Worm (Caenorhabditis elegans): ENCODE measurements around the gene swsn-4.
A peak's percentile ranks its signal among the peaks of the same experiment; 100 is the strongest.

The swsn-4 gene

DNA sequence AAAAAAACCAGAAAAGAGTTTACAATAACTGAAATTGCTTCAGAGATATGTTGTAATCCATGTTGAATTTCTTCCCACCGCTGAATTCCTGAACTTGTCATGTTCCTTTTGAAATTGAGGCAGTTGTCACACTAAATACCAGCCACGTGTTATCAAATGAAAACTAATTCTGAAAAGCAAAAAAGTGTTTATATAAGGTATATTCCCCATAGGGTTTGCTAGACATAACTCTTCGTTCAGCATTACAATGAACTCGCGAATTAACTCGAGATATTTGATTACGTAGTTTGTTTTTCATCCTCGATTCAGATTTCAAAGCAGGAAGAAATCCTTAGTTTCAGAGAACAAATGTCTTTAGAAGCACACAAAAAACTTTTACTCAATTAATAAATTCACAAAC lies 25.6 kb upstream of the swsn-4 start, which contains the start of gene str-3:
Gene str-3, minus strand, starts transcription at position 101 of the 400 bp plus-strand sequence.
- TF ChIP-seq lir-3 (tag; optimal IDR thresholded peaks at IDR 0.05; ENCODE audit: poor library complexity) (no peak), fos-1 (tag; optimal IDR thresholded peaks at IDR 0.05) (no peak), ama-1 (optimal IDR thresholded peaks at IDR 0.05) (no peak), blmp-1 (tag; optimal IDR thresholded peaks at IDR 0.05) (no peak), ces-1 (GFP tag; optimal IDR thresholded peaks at IDR 0.05) (no peak), mab-9 (GFP tag; IDR thresholded peaks at IDR 0.05) (no peak), unc-86 (tag; optimal IDR thresholded peaks at IDR 0.05) (no peak), sptf-1 (tag; optimal IDR thresholded peaks at IDR 0.05) (no peak), lin-13 (GFP tag; optimal IDR thresholded peaks at IDR 0.05) (no peak), mdl-1 (tag; optimal IDR thresholded peaks at IDR 0.05) (no peak), dpl-1 (GFP tag; optimal IDR thresholded peaks at IDR 0.05) (no peak), pax-3 (tag; optimal IDR thresholded peaks at IDR 0.05) (no peak), fkh-4 (tag; optimal IDR thresholded peaks at IDR 0.05; ENCODE audit: borderline replicate concordance) (no peak), lin-14 (GFP tag; optimal IDR thresholded peaks at IDR 0.05) (no peak), hlh-4 (tag; optimal IDR thresholded peaks at IDR 0.05) (no peak), nhr-77 (tag; optimal IDR thresholded peaks at IDR 0.05) (no peak), zip-4 (GFP tag; optimal IDR thresholded peaks at IDR 0.05) (no peak), nhr-76 (tag; optimal IDR thresholded peaks at IDR 0.05) (no peak), elt-2 (tag; optimal IDR thresholded peaks at IDR 0.05) (no peak), unc-30 (tag; optimal IDR thresholded peaks at IDR 0.05) (no peak)

DNA sequence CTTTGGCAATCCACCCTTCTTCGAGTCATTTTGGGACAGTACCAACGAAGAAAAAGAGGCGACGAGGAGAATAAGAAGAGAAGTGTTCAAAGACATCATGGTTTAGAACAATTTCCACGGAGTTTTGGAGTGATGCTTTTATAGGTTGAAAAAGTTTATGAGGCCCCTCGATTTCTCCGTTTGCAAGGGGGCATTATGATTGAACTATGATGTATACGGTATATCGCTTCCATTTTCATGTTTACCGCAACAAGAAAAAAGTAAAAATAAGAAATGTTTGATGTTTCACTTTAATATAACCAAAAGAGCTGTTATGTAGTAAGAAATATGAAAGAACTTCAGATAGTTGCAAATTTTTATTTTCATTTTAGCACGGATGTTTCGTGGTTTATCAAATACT lies 24.4 kb upstream of the swsn-4 start, which contains the start of gene srlf-18:
Gene srlf-18, minus strand, starts transcription at position 101 of the 400 bp plus-strand sequence.
- no peak for TF ChIP-seq nhr-19 (GFP tag; conservative IDR thresholded peaks at IDR 0.05)
- no peak for TF ChIP-seq alr-1 (tag; optimal IDR thresholded peaks at IDR 0.05; ENCODE audit: borderline replicate concordance)
- no peak for TF ChIP-seq tbx-2 (tag; optimal IDR thresholded peaks at IDR 0.05)
- TF ChIP-seq lir-3 (tag; optimal IDR thresholded peaks at IDR 0.05; ENCODE audit: poor library complexity): no peak
- TF ChIP-seq nhr-84 (tag; optimal IDR thresholded peaks at IDR 0.05): no peak
- no peak for TF ChIP-seq F16B12.6 (tag; optimal IDR thresholded peaks at IDR 0.05)
- no peak for TF ChIP-seq nhr-47 (tag; optimal IDR thresholded peaks at IDR 0.05)

DNA sequence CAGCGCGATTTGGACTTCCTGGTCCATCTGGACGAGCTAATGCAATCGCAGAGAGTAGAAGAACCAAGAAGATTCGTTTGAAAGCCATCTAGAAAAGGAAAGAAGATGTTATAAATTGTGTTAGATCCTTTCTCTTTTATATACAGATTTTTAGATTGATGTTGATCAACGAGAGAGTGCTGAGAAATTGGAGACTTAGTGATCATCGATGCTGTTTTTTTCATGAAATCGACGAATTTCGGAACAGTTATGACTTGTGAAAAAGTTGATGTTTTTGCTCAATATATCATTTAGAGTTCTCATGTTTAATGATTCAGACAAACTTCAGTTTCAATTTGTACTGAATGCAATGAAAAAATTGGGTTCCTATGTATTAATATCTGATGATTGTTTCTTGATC lies 23.2 kb upstream of the swsn-4 start, which contains the start of gene srlf-17:
Gene srlf-17, minus strand, starts transcription at position 101 of the 400 bp plus-strand sequence.
- TF ChIP-seq alr-1 (tag; optimal IDR thresholded peaks at IDR 0.05; ENCODE audit: borderline replicate concordance): no peak
- TF ChIP-seq vab-15 (tag; optimal IDR thresholded peaks at IDR 0.05): no peak
- TF ChIP-seq lin-35 (GFP tag; optimal IDR thresholded peaks at IDR 0.05): no peak
- TF ChIP-seq nhr-77 (tag; optimal IDR thresholded peaks at IDR 0.05): no peak
- TF ChIP-seq fkh-10 (GFP tag; optimal IDR thresholded peaks at IDR 0.05): no peak
- TF ChIP-seq efl-3 (GFP tag; optimal IDR thresholded peaks at IDR 0.05): no peak
- TF ChIP-seq hpl-2 (GFP tag; optimal IDR thresholded peaks at IDR 0.05): no peak
- TF ChIP-seq pag-3 (tag; optimal IDR thresholded peaks at IDR 0.05; ENCODE audit: borderline replicate concordance, insufficient read depth): no peak
- no peak for TF ChIP-seq hlh-4 (tag; optimal IDR thresholded peaks at IDR 0.05)
- TF ChIP-seq xbp-1 (tag; optimal IDR thresholded peaks at IDR 0.05): no peak
- TF ChIP-seq lin-39 (tag; optimal IDR thresholded peaks at IDR 0.05): no peak
- no peak for TF ChIP-seq irx-1 (tag; optimal IDR thresholded peaks at IDR 0.05)
- TF ChIP-seq elt-3 (tag; optimal IDR thresholded peaks at IDR 0.05): no peak
- TF ChIP-seq lin-14 (GFP tag; optimal IDR thresholded peaks at IDR 0.05): no peak
- TF ChIP-seq lin-15B (tag; optimal IDR thresholded peaks at IDR 0.05): no peak
- no peak for TF ChIP-seq nhr-47 (tag; optimal IDR thresholded peaks at IDR 0.05)

DNA sequence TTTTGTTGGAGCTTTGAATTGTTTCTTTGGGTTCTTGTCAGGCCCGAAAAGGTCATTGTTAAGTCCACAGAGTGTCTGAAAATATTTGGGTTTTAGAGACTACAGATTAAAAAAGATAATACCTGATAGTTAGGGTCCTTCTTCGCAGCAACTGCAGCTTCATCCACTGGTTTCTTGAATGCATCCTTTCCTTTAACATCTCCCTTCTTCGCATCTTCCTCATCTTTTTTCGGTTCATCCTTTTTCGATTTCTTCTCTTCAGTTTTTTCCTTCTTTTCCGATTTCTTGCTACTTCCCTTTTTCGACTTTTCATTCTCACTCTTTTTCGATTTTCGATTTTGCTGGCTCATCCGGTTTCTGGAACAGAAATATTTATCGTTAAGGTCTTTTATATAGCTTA lies 22.3 kb upstream of the swsn-4 start:
- TF ChIP-seq efl-3 (GFP tag; optimal IDR thresholded peaks at IDR 0.05) (no peak), nhr-85 (tag) (peak; percentile 61), blmp-1 (tag; optimal IDR thresholded peaks at IDR 0.05) (no peak)

All from whole organism, L1 larva.